Worm (Caenorhabditis elegans) whole organism, late embryonic: ENCODE data around the gene ZK1240.5.

Experiments used
- F13H6.1 ChIP-seq: sonication (generic microtip); optimal IDR thresholded peaks from 2 replicates; lab custom pipeline; 2016; ENCODE audit warnings: missing genetic modification characterization, missing compliant biosample characterization
- ceh-45 ChIP-seq: fragments of 200-800 bp; sonication (Bioruptor generic); IDR thresholded peaks from 2 replicates; pipeline ENCODE4 v1.3.6; 2022; ENCODE audit warnings: missing genetic modification reagents, missing genetic modification characterization, missing compliant biosample characterization
- ceh-48 ChIP-seq: sonication (generic microtip); optimal IDR thresholded peaks from 2 replicates; lab custom pipeline; 2016; ENCODE audit warnings: missing genetic modification characterization, inconsistent platforms, missing compliant biosample characterization
- pat-9 ChIP-seq: fragments of 200-800 bp; sonication (Bioruptor generic); optimal IDR thresholded peaks from 2 replicates; lab custom pipeline; 2018; ENCODE audit warnings: mild to moderate bottlenecking, missing genetic modification characterization, moderate library complexity, missing compliant biosample characterization
- pqm-1 ChIP-seq: sonication (generic microtip); optimal IDR thresholded peaks from 2 replicates; lab custom pipeline; 2016; ENCODE audit warnings: missing genetic modification characterization, missing compliant biosample characterization
- rnt-1 ChIP-seq: sonication (generic microtip); optimal IDR thresholded peaks from 2 replicates; lab custom pipeline; 2016; ENCODE audit warnings: missing genetic modification characterization, missing compliant biosample characterization
- unc-3 ChIP-seq, 2 experiments: fragments of 200-800 bp in 1 of 2; sonication (Bioruptor generic) in 1 of 2; sonication (generic microtip) in 1 of 2; conservative IDR thresholded peaks in 1 of 2; optimal IDR thresholded peaks in 1 of 2; 2 replicates each; pipeline versions ENCODE4 v1.3.6 to Lab custom; 2016 to 2022; ENCODE audit warnings: missing compliant biosample characterization in 2 of 2, missing genetic modification characterization in 2 of 2, missing genetic modification reagents in 1 of 2
- unc-55 ChIP-seq: sonication (generic microtip); optimal IDR thresholded peaks from 2 replicates; lab custom pipeline; 2017; ENCODE audit warnings: missing biosample characterization, missing genetic modification reagents, missing genetic modification characterization

ce11 chrII:2277418-2277817 is 40.3 kb downstream of the ZK1240.5 start, which contains the start of gene K09F6.15:
- TF ChIP-seq rnt-1: no peak
- no peak for TF ChIP-seq ceh-45 (GFP tag; lab: Robert Waterston, UW)
- no peak for TF ChIP-seq F13H6.1 (tag; lab: Kevin White, UChicago)
- no peak for TF ChIP-seq ceh-48 (tag; lab: Kevin White, UChicago)
- no peak for TF ChIP-seq unc-55 (GFP tag; lab: Kevin White, UChicago)
- TF ChIP-seq pqm-1 (tag; lab: Kevin White, UChicago): no peak
- TF ChIP-seq pat-9 (tag; lab: Kevin White, UChicago): no peak
- no peak for TF ChIP-seq unc-3 (GFP tag; conservative IDR thresholded peaks at IDR 0.05; lab: Robert Waterston, UW)
- no peak for TF ChIP-seq unc-3 (tag; optimal IDR thresholded peaks at IDR 0.05; lab: Kevin White, UChicago)
